Worm (Caenorhabditis elegans) whole organism, L3 larva: ENCODE data around the gene F55G11.6.

Experiments
- aly-2 ChIP-seq: fragments of 150-350 bp; optimal IDR thresholded peaks from 2 replicates; lab custom pipeline; 2014; ENCODE audit warnings: missing biosample characterization, missing genetic modification characterization
- ceh-16 ChIP-seq: sonication (generic microtip); optimal IDR thresholded peaks from 2 replicates; lab custom pipeline; 2017; ENCODE audit warnings: missing biosample characterization, missing genetic modification characterization
- ceh-82 ChIP-seq: fragments of 150-350 bp; optimal IDR thresholded peaks from 2 replicates; lab custom pipeline; 2014; ENCODE audit warnings: missing biosample characterization, missing genetic modification characterization
- egl-27 ChIP-seq: sonication (generic microtip); optimal IDR thresholded peaks from 4 replicates; lab custom pipeline; 2017; ENCODE audit warnings: missing biosample characterization, missing genetic modification reagents, missing genetic modification characterization
- elt-3 ChIP-seq, 3 experiments: fragments of 150-350 bp in 1 of 3; sonication (generic microtip) in 2 of 3; optimal IDR thresholded peaks; 2 replicates in 2 of 3; 4 replicates in 1 of 3; lab custom pipeline; 2014 to 2017; ENCODE audit warnings: missing biosample characterization in 3 of 3, missing genetic modification characterization in 3 of 3
- lin-39 ChIP-seq: fragments of 150-350 bp; optimal IDR thresholded peaks from 2 replicates; lab custom pipeline; 2018; ENCODE audit warnings: missing biosample characterization, missing genetic modification reagents, missing genetic modification characterization
- nhr-237 ChIP-seq: fragments of 150-350 bp; optimal IDR thresholded peaks from 2 replicates; lab custom pipeline; 2014; ENCODE audit warnings: missing biosample characterization, missing genetic modification characterization
- tbx-2 ChIP-seq: sonication (generic microtip); optimal IDR thresholded peaks from 2 replicates; lab custom pipeline; 2016; ENCODE audit warnings: mild to moderate bottlenecking, missing genetic modification characterization, missing compliant biosample characterization
- ztf-11 ChIP-seq: fragments of 150-350 bp; optimal IDR thresholded peaks from 2 replicates; lab custom pipeline; 2014; ENCODE audit warnings: missing biosample characterization, missing genetic modification characterization

- TF ChIP-seq ceh-16 = no peak
- TF ChIP-seq ceh-82 (tag; lab: Kevin White, UChicago) = no peak
- TF ChIP-seq elt-3 (tag; optimal IDR thresholded peaks at IDR 0.05; lab: Kevin White, UChicago) = no peak
- TF ChIP-seq nhr-237 = no peak
- no peak for TF ChIP-seq lin-39 (tag; lab: Kevin White, UChicago)
- no peak for TF ChIP-seq egl-27 (tag; lab: Kevin White, UChicago)
- no peak for TF ChIP-seq tbx-2 (tag; lab: Kevin White, UChicago)
- TF ChIP-seq aly-2 (tag; lab: Kevin White, UChicago) = no peak
- no peak for TF ChIP-seq ztf-11 (tag; lab: Kevin White, UChicago)
Observed at ce11 chrIV:12989355-12989754, 31.5 kb downstream of the F55G11.6 start, which contains the start of gene K10D11.6.
